Worm (Caenorhabditis elegans): Measurements from ENCODE around the gene ubc-15.

The ubc-15 gene

ce11 chrII:2866541-2867124 is 46.8 kb downstream of the ubc-15 start, which contains the start of the genes Y110A2AL.9 and Y110A2AL.3:
Gene Y110A2AL.9, minus strand, starts transcription at chrII:2866641.
Gene Y110A2AL.3, plus strand, starts transcription at chrII:2867074.
- TF ChIP-seq daf-19 (GFP tag; conservative IDR thresholded peaks at IDR 0.05), result no peak
- no peak for TF ChIP-seq nhr-237 (tag; optimal IDR thresholded peaks at IDR 0.05)
- no peak for TF ChIP-seq Y5F2A.4 (GFP tag; optimal IDR thresholded peaks at IDR 0.05)
- TF ChIP-seq pqm-1 (tag; optimal IDR thresholded peaks at IDR 0.05), result no peak
- TF ChIP-seq unc-130 (GFP tag; optimal IDR thresholded peaks at IDR 0.05), result no peak
- TF ChIP-seq snpc-4 (tag; optimal IDR thresholded peaks at IDR 0.05), result no peak
- TF ChIP-seq nhr-11 (tag; optimal IDR thresholded peaks at IDR 0.05), result no peak
- no peak for TF ChIP-seq mdl-1 (tag; optimal IDR thresholded peaks at IDR 0.05)
- TF ChIP-seq nhr-77 (tag; optimal IDR thresholded peaks at IDR 0.05), result no peak
- TF ChIP-seq zip-11 (GFP tag; IDR thresholded peaks at IDR 0.05), result no peak
- no peak for TF ChIP-seq ceh-62 (tag; optimal IDR thresholded peaks at IDR 0.05)
- TF ChIP-seq cey-2 (tag; optimal IDR thresholded peaks at IDR 0.05; ENCODE audit: borderline replicate concordance, insufficient read depth), result no peak
- no peak for TF ChIP-seq ceh-82 (tag; optimal IDR thresholded peaks at IDR 0.05)
- TF ChIP-seq F10B5.3 (tag; optimal IDR thresholded peaks at IDR 0.05), result no peak
- no peak for TF ChIP-seq F44E2.7 (GFP tag; IDR thresholded peaks at IDR 0.05)
- no peak for TF ChIP-seq duxl-1 (tag; optimal IDR thresholded peaks at IDR 0.05; ENCODE audit: poor library complexity)
- TF ChIP-seq gei-8 (GFP tag; optimal IDR thresholded peaks at IDR 0.05), result no peak
- no peak for TF ChIP-seq fos-1 (tag; optimal IDR thresholded peaks at IDR 0.05)

- TF ChIP-seq set-16 (GFP tag; IDR thresholded peaks at IDR 0.05) (peak; percentile 66), aha-1 (tag) (peak; percentile 15), D1046.2 (GFP tag; IDR thresholded peaks at IDR 0.05) (0 out of 2 replicates have a peak, but pooled peaks have one; percentile 28), lir-3 (tag; optimal IDR thresholded peaks at IDR 0.05) (no peak)
Measured at ce11 chrII:2865355-2865754, 48.0 kb downstream of the ubc-15 start.

DNA sequence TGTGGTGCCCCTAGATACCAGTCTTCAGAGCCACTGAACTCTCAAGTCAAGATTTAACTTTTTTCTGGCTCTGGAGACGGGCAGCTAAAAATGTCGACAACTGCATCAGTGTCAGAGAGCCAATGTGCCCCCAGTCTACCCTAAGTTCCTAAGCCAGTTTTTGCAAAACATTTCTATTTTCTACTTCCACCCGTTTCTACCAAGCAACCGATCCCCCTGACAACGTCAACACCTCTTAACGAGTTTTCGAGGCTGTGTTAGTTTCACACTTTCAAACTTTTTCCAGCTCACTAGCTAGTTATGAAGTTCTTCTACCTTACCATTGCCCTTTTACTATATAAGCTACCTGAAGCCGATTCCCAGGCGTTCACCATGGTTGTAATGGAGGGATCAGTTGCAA is 49.2 kb downstream of the ubc-15 start, which contains the start of gene Y110A2AL.5:
Y110A2AL.5 (plus strand) TSS at position 301 of the 400 bp plus-strand sequence.
- TF ChIP-seq ztf-11 (tag; optimal IDR thresholded peaks at IDR 0.05) (no peak), zag-1 (tag; optimal IDR thresholded peaks at IDR 0.05) (no peak), saeg-2 (GFP tag; IDR thresholded peaks at IDR 0.05) (no peak), pha-4 (GFP tag; IDR thresholded peaks at IDR 0.05) (no peak), pha-4 (tag; optimal IDR thresholded peaks at IDR 0.05) (no peak)

DNA sequence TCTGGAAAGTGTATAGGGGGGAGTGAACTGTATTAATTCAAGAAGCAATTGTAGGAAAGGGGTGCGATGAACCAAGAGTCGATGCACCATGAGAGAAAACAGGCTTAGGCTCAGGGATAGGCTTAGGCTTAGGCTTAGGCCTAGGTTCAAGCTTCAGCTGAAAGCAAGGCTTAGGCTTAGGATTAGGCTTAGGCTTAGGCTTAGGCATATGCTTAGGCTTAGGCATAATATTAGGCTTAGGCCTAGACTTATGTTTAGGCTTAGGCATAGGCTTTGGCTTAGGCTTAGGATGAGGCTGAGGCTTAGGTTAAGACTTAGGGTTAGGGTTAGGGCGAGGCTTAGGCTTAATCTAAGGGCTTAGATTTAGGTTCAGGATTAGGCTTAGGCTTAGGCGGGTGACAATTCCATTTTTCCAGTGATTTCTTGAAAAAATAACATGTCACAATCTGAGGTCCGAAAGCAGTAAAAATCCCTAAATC is 50.8 kb downstream of the ubc-15 start:
- TF ChIP-seq aha-1 (tag) (peak; percentile 92), nhr-76 (tag; optimal IDR thresholded peaks at IDR 0.05) (no peak)

- TF ChIP-seq egl-43 (GFP tag; IDR thresholded peaks at IDR 0.05) (peak; percentile 85), aly-2 (tag; optimal IDR thresholded peaks at IDR 0.05) (no peak), ZK337.2 (GFP tag; IDR thresholded peaks at IDR 0.05) (peak; percentile 42; the same call in 1 of the 2 replicates), ztf-7 (tag; optimal IDR thresholded peaks at IDR 0.05) (no peak), dmd-6 (GFP tag; IDR thresholded peaks at IDR 0.05) (0 out of 2 replicates have a peak, but pooled peaks have one; percentile 22), tra-1 (GFP tag; IDR thresholded peaks at IDR 0.05) (peak; percentile 60; the same call in 1 of the 2 replicates), tag-97 (GFP tag; IDR thresholded peaks at IDR 0.05) (no peak), nhr-10 (tag; optimal IDR thresholded peaks at IDR 0.05) (no peak), mxl-3 (GFP tag; optimal IDR thresholded peaks at IDR 0.05) (no peak), hmg-1.1 (GFP tag; IDR thresholded peaks at IDR 0.05) (0 out of 2 replicates have a peak, but pooled peaks have one; percentile 11), set-16 (GFP tag; IDR thresholded peaks at IDR 0.05) (peak; percentile 71), zip-2 (tag; optimal IDR thresholded peaks at IDR 0.05) (no peak), vab-7 (GFP tag; IDR thresholded peaks at IDR 0.05) (peak; percentile 72), nhr-25 (tag; optimal IDR thresholded peaks at IDR 0.05; ENCODE audit: borderline replicate concordance, insufficient read depth) (no peak), rbr-2 (tag; optimal IDR thresholded peaks at IDR 0.05) (peak; percentile 3), nhr-28 (tag; optimal IDR thresholded peaks at IDR 0.05) (peak; percentile 9), lin-29 (GFP tag; IDR thresholded peaks at IDR 0.05) (no peak), ceh-20 (GFP tag; IDR thresholded peaks at IDR 0.05) (no peak)
Measured at ce11 chrII:2861385-2862099, 51.9 kb downstream of the ubc-15 start.
